Fruit fly (Drosophila melanogaster) whole organism, embryonic: Measurements from ENCODE around the gene Jhbp13.
A peak's percentile ranks its signal among the peaks of the same experiment; 100 is the strongest.

Source experiments
- Awh ChIP-seq: fragments of 200-800 bp; sonication (Bioruptor generic); IDR thresholded peaks from 2 replicates; pipeline ENCODE4, ENCODE4 v1.3.6; 2022; ENCODE audit warnings: missing biosample characterization, missing genetic modification characterization
- B-H1 ChIP-seq: fragments of 200-800 bp; sonication (Bioruptor generic); IDR thresholded peaks from 3 replicates; pipeline ENCODE4 v1.3.6; 2022; ENCODE audit warnings: missing biosample characterization, missing genetic modification characterization
- BEAF-32 ChIP-seq: fragments of 200-800 bp; sonication (Bioruptor generic); optimal IDR thresholded peaks from 3 replicates; lab custom pipeline; 2017; ENCODE audit warnings: missing biosample characterization, missing genetic modification characterization, mild to moderate bottlenecking, moderate library complexity, missing genetic modification reagents
- CG12299 ChIP-seq: fragments of 200-800 bp; sonication (Bioruptor generic); optimal IDR thresholded peaks from 2 replicates; lab custom pipeline; 2018; ENCODE audit warnings: missing biosample characterization, mild to moderate bottlenecking, missing genetic modification characterization
- CG12391 ChIP-seq: fragments of 200-800 bp; sonication (Bioruptor generic); optimal IDR thresholded peaks from 3 replicates; lab custom pipeline; 2018; ENCODE audit warnings: missing biosample characterization, mild to moderate bottlenecking, missing genetic modification characterization, moderate library complexity
- CG13296 ChIP-seq: fragments of 200-800 bp; sonication (Bioruptor generic); optimal IDR thresholded peaks from 3 replicates; lab custom pipeline; 2018; ENCODE audit warnings: missing biosample characterization, mild to moderate bottlenecking, missing genetic modification characterization
- CG13894 ChIP-seq: fragments of 200-800 bp; sonication (Bioruptor generic); optimal IDR thresholded peaks from 3 replicates; lab custom pipeline; 2018; ENCODE audit warnings: missing biosample characterization, mild to moderate bottlenecking, missing genetic modification characterization, moderate library complexity
- CG15073 ChIP-seq: fragments of 200-800 bp; sonication (Bioruptor generic); optimal IDR thresholded peaks from 2 replicates; lab custom pipeline; 2016; ENCODE audit warnings: missing biosample characterization, missing genetic modification characterization
- CG15696 ChIP-seq: fragments of 200-800 bp; sonication (Bioruptor generic); optimal IDR thresholded peaks from 2 replicates; lab custom pipeline; 2019; ENCODE audit warnings: missing biosample characterization, mild to moderate bottlenecking, missing genetic modification characterization, moderate library complexity
- CG1647 ChIP-seq: fragments of 200-800 bp; sonication (Bioruptor generic); optimal IDR thresholded peaks from 3 replicates; lab custom pipeline; 2016; ENCODE audit warnings: missing biosample characterization, missing genetic modification characterization
- CG17186 ChIP-seq: fragments of 200-800 bp; sonication (Bioruptor generic); optimal IDR thresholded peaks from 3 replicates; lab custom pipeline; 2017; ENCODE audit warnings: missing biosample characterization, missing genetic modification reagents, missing genetic modification characterization
- CG3065 ChIP-seq: fragments of 200-800 bp; sonication (Bioruptor generic); optimal IDR thresholded peaks from 2 replicates; lab custom pipeline; 2016; ENCODE audit warnings: missing biosample characterization, missing genetic modification characterization
- CG33213 ChIP-seq: fragments of 200-800 bp; sonication (Bioruptor generic); optimal IDR thresholded peaks from 3 replicates; lab custom pipeline; 2016; ENCODE audit warnings: missing biosample characterization, missing genetic modification characterization
- CG4854 ChIP-seq: fragments of 200-800 bp; sonication (Bioruptor generic); optimal IDR thresholded peaks from 2 replicates; lab custom pipeline; 2016; ENCODE audit warnings: missing biosample characterization, missing genetic modification characterization, inconsistent platforms
- CG6689 ChIP-seq: fragments of 200-800 bp; sonication (Bioruptor generic); IDR thresholded peaks from 2 replicates; pipeline ENCODE4 v1.3.6; 2022; ENCODE audit warnings: missing biosample characterization, missing genetic modification characterization
- CG7963 ChIP-seq: fragments of 200-800 bp; sonication (Bioruptor generic); IDR thresholded peaks from 3 replicates; pipeline ENCODE4 v1.3.6; 2022; ENCODE audit warnings: missing biosample characterization, missing genetic modification characterization; ENCODE audit not compliant: partially characterized antibody
- CG9215 ChIP-seq: fragments of 200-800 bp; sonication (Bioruptor generic); IDR thresholded peaks from 2 replicates; pipeline ENCODE4 v1.3.6; 2022; ENCODE audit warnings: missing biosample characterization, missing genetic modification characterization
- CG9727 ChIP-seq: fragments of 200-800 bp; sonication (Bioruptor generic); optimal IDR thresholded peaks from 3 replicates; lab custom pipeline; 2017; ENCODE audit warnings: missing biosample characterization, mild to moderate bottlenecking, missing genetic modification characterization
- Chrac-16 ChIP-seq: fragments of 200-800 bp; sonication (Bioruptor generic); optimal IDR thresholded peaks from 3 replicates; lab custom pipeline; 2016; ENCODE audit warnings: missing biosample characterization, missing genetic modification characterization
- Gsc ChIP-seq: fragments of 200-800 bp; sonication (Bioruptor generic); IDR thresholded peaks from 2 replicates; pipeline ENCODE4 v1.3.6; 2022; ENCODE audit warnings: missing biosample characterization, missing genetic modification characterization
- H15 ChIP-seq: fragments of 200-800 bp; sonication (Bioruptor generic); IDR thresholded peaks from 3 replicates; pipeline ENCODE4 v1.3.6; 2022; ENCODE audit warnings: missing biosample characterization, missing genetic modification characterization
- Hr3 ChIP-seq: fragments of 200-800 bp; sonication (Bioruptor generic); optimal IDR thresholded peaks from 3 replicates; lab custom pipeline; 2016; ENCODE audit warnings: missing biosample characterization, missing genetic modification characterization
- Meics ChIP-seq: fragments of 200-800 bp; sonication (Bioruptor generic); optimal IDR thresholded peaks from 2 replicates; lab custom pipeline; 2017; ENCODE audit warnings: missing biosample characterization, mild to moderate bottlenecking, missing genetic modification characterization
- Rx ChIP-seq: fragments of 200-800 bp; sonication (Bioruptor generic); IDR thresholded peaks from 2 replicates; pipeline ENCODE4 v1.3.6; 2022; ENCODE audit warnings: missing biosample characterization, missing genetic modification characterization
- Sin3A ChIP-seq: fragments of >200 bp; optimal IDR thresholded peaks from 2 replicates; lab custom pipeline; 2018
- Six4 ChIP-seq: fragments of 200-800 bp; sonication (Bioruptor generic); optimal IDR thresholded peaks from 2 replicates; lab custom pipeline; 2016; ENCODE audit warnings: missing biosample characterization, missing genetic modification characterization
- Sry-δ ChIP-seq: fragments of 200-800 bp; sonication (Bioruptor generic); optimal IDR thresholded peaks from 2 replicates; lab custom pipeline; 2016; ENCODE audit warnings: missing biosample characterization, missing genetic modification characterization
- bowl ChIP-seq: fragments of 200-800 bp; sonication (Bioruptor generic); IDR thresholded peaks from 2 replicates; pipeline ENCODE4 v1.3.6; 2022; ENCODE audit warnings: missing biosample characterization, missing genetic modification characterization
- chif ChIP-seq, 2 experiments: fragments of 200-800 bp; sonication (Bioruptor generic); optimal IDR thresholded peaks; 3 replicates each; lab custom pipeline; 2016; ENCODE audit warnings: missing biosample characterization in 2 of 2, missing genetic modification characterization in 2 of 2
- chinmo ChIP-seq: fragments of 200-800 bp; sonication (Bioruptor generic); IDR thresholded peaks from 4 replicates; pipeline ENCODE4 v1.3.6; 2022; ENCODE audit warnings: missing biosample characterization, missing genetic modification characterization; ENCODE audit not compliant: partially characterized antibody
- cwo ChIP-seq: fragments of 200-800 bp; sonication (Bioruptor generic); optimal IDR thresholded peaks from 3 replicates; lab custom pipeline; 2017; ENCODE audit warnings: missing biosample characterization, missing genetic modification characterization, mild to moderate bottlenecking, moderate library complexity, missing genetic modification reagents
- dimm ChIP-seq: fragments of 200-800 bp; sonication (Bioruptor generic); IDR thresholded peaks from 2 replicates; pipeline ENCODE4 v1.3.6; 2022; ENCODE audit warnings: missing biosample characterization, missing genetic modification characterization
- ems ChIP-seq: fragments of 200-800 bp; sonication (Bioruptor generic); optimal IDR thresholded peaks from 3 replicates; lab custom pipeline; 2016; ENCODE audit warnings: missing biosample characterization, missing genetic modification characterization
- ewg ChIP-seq: fragments of 200-800 bp; sonication (Bioruptor generic); optimal IDR thresholded peaks from 3 replicates; lab custom pipeline; 2017; ENCODE audit warnings: mild to moderate bottlenecking, missing biosample characterization, missing genetic modification reagents, missing genetic modification characterization
- h ChIP-seq: fragments of >200 bp; optimal IDR thresholded peaks from 2 replicates; lab custom pipeline; 2017
- hth ChIP-seq: fragments of >200 bp; optimal IDR thresholded peaks from 2 replicates; lab custom pipeline; 2017; ENCODE audit warnings: inconsistent platforms
- ind ChIP-seq: fragments of 200-800 bp; sonication (Bioruptor generic); optimal IDR thresholded peaks from 3 replicates; lab custom pipeline; 2016; ENCODE audit warnings: missing biosample characterization, missing genetic modification characterization
- knrl ChIP-seq: fragments of 200-800 bp; sonication (Bioruptor generic); IDR thresholded peaks from 3 replicates; pipeline ENCODE4 v1.3.6; 2022; ENCODE audit warnings: missing biosample characterization, missing genetic modification characterization; ENCODE audit not compliant: partially characterized antibody
- otp ChIP-seq: fragments of 200-800 bp; sonication (Bioruptor generic); IDR thresholded peaks from 3 replicates; pipeline ENCODE4, ENCODE4 v1.3.6; 2022; ENCODE audit warnings: missing biosample characterization, missing genetic modification characterization
- pita ChIP-seq: fragments of 200-800 bp; sonication (Bioruptor generic); optimal IDR thresholded peaks from 2 replicates; lab custom pipeline; 2017; ENCODE audit warnings: missing biosample characterization, mild to moderate bottlenecking, missing genetic modification characterization
- pnt ChIP-seq: fragments of 200-800 bp; sonication (Bioruptor generic); optimal IDR thresholded peaks from 3 replicates; lab custom pipeline; 2016; ENCODE audit warnings: missing biosample characterization, missing genetic modification characterization
- pros ChIP-seq: fragments of 200-800 bp; sonication (Bioruptor generic); optimal IDR thresholded peaks from 3 replicates; lab custom pipeline; 2019; ENCODE audit warnings: missing biosample characterization, mild to moderate bottlenecking, missing genetic modification characterization, moderate library complexity
- sc ChIP-seq, 3 experiments: fragments of >200 bp in 2 of 3; fragments of 200-800 bp in 1 of 3; sonication (Bioruptor generic) in 1 of 3; optimal IDR thresholded peaks; 2 replicates in 2 of 3; 3 replicates in 1 of 3; lab custom pipeline; 2017; ENCODE audit warnings: mild to moderate bottlenecking in 1 of 3, missing biosample characterization in 1 of 3, missing genetic modification characterization in 1 of 3, missing genetic modification reagents in 1 of 3
- sob ChIP-seq: fragments of 200-800 bp; sonication (Bioruptor generic); IDR thresholded peaks from 2 replicates; pipeline ENCODE4 v1.3.6; 2022; ENCODE audit warnings: missing biosample characterization, missing genetic modification characterization
- sr ChIP-seq: fragments of 200-800 bp; sonication (Bioruptor generic); IDR thresholded peaks from 3 replicates; pipeline ENCODE4 v1.3.6; 2022; ENCODE audit warnings: missing biosample characterization, missing genetic modification characterization
- stc ChIP-seq: fragments of 200-800 bp; sonication (Bioruptor generic); IDR thresholded peaks from 2 replicates; pipeline ENCODE4 v1.3.6; 2022; ENCODE audit warnings: missing biosample characterization, missing genetic modification characterization
- tgo ChIP-seq: fragments of 200-800 bp; sonication (Bioruptor generic); IDR thresholded peaks from 3 replicates; pipeline ENCODE4 v1.3.6; 2022; ENCODE audit warnings: missing biosample characterization, missing genetic modification characterization
- tup ChIP-seq: fragments of 200-800 bp; sonication (Bioruptor generic); optimal IDR thresholded peaks from 2 replicates; lab custom pipeline; 2016; ENCODE audit warnings: missing biosample characterization, mild to moderate bottlenecking, missing genetic modification characterization, moderate library complexity
- wdn ChIP-seq: fragments of 200-800 bp; sonication (Bioruptor generic); IDR thresholded peaks from 2 replicates; pipeline ENCODE4 v1.3.6; 2022; ENCODE audit warnings: missing biosample characterization, missing genetic modification characterization
- wor ChIP-seq: fragments of 200-800 bp; sonication (Bioruptor generic); IDR thresholded peaks from 2 replicates; pipeline ENCODE4 v1.3.6; 2022; ENCODE audit warnings: missing biosample characterization, missing genetic modification characterization
- zen2 ChIP-seq: fragments of 200-800 bp; sonication (Bioruptor generic); IDR thresholded peaks from 3 replicates; pipeline ENCODE4 v1.3.6; 2022; ENCODE audit warnings: missing biosample characterization, missing genetic modification characterization; ENCODE audit not compliant: partially characterized antibody

The Jhbp13 gene

dm6 chr2L:13222225-13222648 is 17.6 kb upstream of the Jhbp13 start, which contains the start of the genes Ski6 and CG16812 (continued):
- TF ChIP-seq sr (GFP tag; lab: Robert Waterston, UW) (no peak), dimm (GFP tag; lab: Robert Waterston, UW) (no peak), cwo (GFP tag; lab: Kevin White, UChicago) (no peak), Sry-δ (peak; percentile 42), CG3065 (peak; percentile 10), chinmo (GFP tag; lab: Robert Waterston, UW) (no peak), wor (GFP tag; lab: Robert Waterston, UW) (no peak), otp (GFP tag; lab: Robert Waterston, UW) (no peak), chif (GFP tag; optimal IDR thresholded peaks at IDR 0.05; lab: Kevin White, UChicago) (peak in 1 of 2 experiments; percentile 15), CG4854 (no peak), ewg (GFP tag; lab: Kevin White, UChicago) (peak; percentile 13), Gsc (GFP tag; lab: Robert Waterston, UW) (no peak), Awh (peak; percentile 71), CG9215 (peak; percentile 50), BEAF-32 (GFP tag; lab: Kevin White, UChicago) (peak; percentile 60), tup (GFP tag; lab: Kevin White, UChicago) (no peak), CG9727 (GFP tag; lab: Kevin White, UChicago) (peak; percentile 63), CG17186 (GFP tag; lab: Kevin White, UChicago) (no peak), pros (no peak), pnt (GFP tag; lab: Kevin White, UChicago) (peak; percentile 15), ems (GFP tag; lab: Kevin White, UChicago) (no peak), sc (optimal IDR thresholded peaks at IDR 0.05; lab: Kevin White, UChicago) (no peak), sc (GFP tag; optimal IDR thresholded peaks at IDR 0.05; lab: Kevin White, UChicago) (no peak), h (lab: Kevin White, UChicago) (no peak), CG12299 (tag; lab: Kevin White, UChicago) (peak; percentile 65), ind (GFP tag; lab: Kevin White, UChicago) (peak; percentile 72), CG13894 (no peak), bowl (GFP tag; lab: Robert Waterston, UW) (no peak), tgo (GFP tag; lab: Robert Waterston, UW) (peak; percentile 58; the same call in 2 of the 3 replicates), CG6689 (GFP tag; lab: Robert Waterston, UW) (peak; percentile 68), Meics (GFP tag; lab: Kevin White, UChicago) (peak; percentile 48), CG12391 (tag; lab: Kevin White, UChicago) (peak; percentile 89), wdn (GFP tag; lab: Robert Waterston, UW) (peak; percentile 41; the same call in 1 of the 2 replicates), CG1647 (no peak), sob (no peak; the same call in 1 of the 2 replicates), Rx (0 out of 2 replicates have a peak, but pooled peaks have one; percentile 41), Hr3 (GFP tag; lab: Kevin White, UChicago) (peak; percentile 71), zen2 (no peak), CG33213 (GFP tag; lab: Kevin White, UChicago) (peak; percentile 33), CG7963 (0 out of 3 replicates have a peak, but pooled peaks have one; percentile 18), knrl (no peak), H15 (GFP tag; lab: Robert Waterston, UW) (peak; percentile 42; the same call in 1 of the 3 replicates), CG13296 (GFP tag; lab: Kevin White, UChicago) (peak; percentile 62), CG15696 (peak; percentile 73), Six4 (peak; percentile 46), B-H1 (GFP tag; lab: Robert Waterston, UW) (peak; percentile 26; the same call in 1 of the 3 replicates), stc (peak; percentile 65), hth (lab: Kevin White, UChicago) (no peak), pita (GFP tag; lab: Kevin White, UChicago) (no peak), Chrac-16 (GFP tag; lab: Kevin White, UChicago) (peak; percentile 78), Sin3A (no peak), CG15073 (GFP tag; lab: Kevin White, UChicago) (no peak)
